Fruit fly (Drosophila melanogaster) whole organism, embryonic: ENCODE data around the gene Polr1D.

Source experiments
- Atf3 ChIP-seq: fragments of 200-800 bp; sonication (Bioruptor generic); optimal IDR thresholded peaks from 3 replicates; lab custom pipeline; 2016; ENCODE audit warnings: missing biosample characterization, missing genetic modification characterization
- Awh ChIP-seq: fragments of 200-800 bp; sonication (Bioruptor generic); IDR thresholded peaks from 2 replicates; pipeline ENCODE4, ENCODE4 v1.3.6; 2022; ENCODE audit warnings: missing biosample characterization, missing genetic modification characterization
- CG10147 ChIP-seq: fragments of 200-800 bp; sonication (Bioruptor generic); optimal IDR thresholded peaks from 2 replicates; lab custom pipeline; 2019; ENCODE audit warnings: missing biosample characterization, mild to moderate bottlenecking, missing genetic modification characterization, moderate library complexity
- CG11723 ChIP-seq: fragments of 200-800 bp; sonication (Bioruptor generic); optimal IDR thresholded peaks from 2 replicates; lab custom pipeline; 2017; ENCODE audit warnings: missing biosample characterization, mild to moderate bottlenecking, missing genetic modification characterization
- CG12071 ChIP-seq: fragments of 200-800 bp; sonication (Bioruptor generic); optimal IDR thresholded peaks from 3 replicates; lab custom pipeline; 2018; ENCODE audit warnings: missing biosample characterization, mild to moderate bottlenecking, missing genetic modification characterization
- CG13624 ChIP-seq: fragments of 200-800 bp; sonication (Bioruptor generic); optimal IDR thresholded peaks from 2 replicates; lab custom pipeline; 2016; ENCODE audit warnings: missing biosample characterization, missing genetic modification characterization
- CG15011 ChIP-seq: fragments of 200-800 bp; sonication (Bioruptor generic); optimal IDR thresholded peaks from 3 replicates; lab custom pipeline; 2018; ENCODE audit warnings: missing biosample characterization, mild to moderate bottlenecking, missing genetic modification characterization
- CG15479 ChIP-seq: fragments of 200-800 bp; sonication (Bioruptor generic); optimal IDR thresholded peaks from 3 replicates; lab custom pipeline; 2019; ENCODE audit warnings: missing biosample characterization, mild to moderate bottlenecking, missing genetic modification characterization, moderate library complexity
- CG1832 ChIP-seq: fragments of 200-800 bp; sonication (Bioruptor generic); optimal IDR thresholded peaks from 2 replicates; lab custom pipeline; 2017; ENCODE audit warnings: missing biosample characterization, mild to moderate bottlenecking, missing genetic modification characterization, inconsistent platforms
- CG18619 ChIP-seq: fragments of 200-800 bp; sonication (Bioruptor generic); optimal IDR thresholded peaks from 3 replicates; lab custom pipeline; 2017; ENCODE audit warnings: missing biosample characterization, mild to moderate bottlenecking, missing genetic modification characterization
- CG2116 ChIP-seq: fragments of 200-800 bp; sonication (Bioruptor generic); optimal IDR thresholded peaks from 3 replicates; lab custom pipeline; 2018; ENCODE audit warnings: missing biosample characterization, mild to moderate bottlenecking, missing genetic modification characterization
- CG3065 ChIP-seq: fragments of 200-800 bp; sonication (Bioruptor generic); optimal IDR thresholded peaks from 2 replicates; lab custom pipeline; 2016; ENCODE audit warnings: missing biosample characterization, missing genetic modification characterization
- CG3838 ChIP-seq: fragments of 200-800 bp; sonication (Bioruptor generic); optimal IDR thresholded peaks from 3 replicates; lab custom pipeline; 2016; ENCODE audit warnings: missing biosample characterization, missing genetic modification characterization
- CG3995 ChIP-seq: fragments of 200-800 bp; sonication (Bioruptor generic); optimal IDR thresholded peaks from 3 replicates; lab custom pipeline; 2016; ENCODE audit warnings: missing biosample characterization, missing genetic modification characterization
- CG42726 ChIP-seq: fragments of 200-800 bp; sonication (Bioruptor generic); IDR thresholded peaks from 2 replicates; pipeline ENCODE4 v1.3.6; 2022; ENCODE audit warnings: missing biosample characterization, missing genetic modification characterization; ENCODE audit not compliant: partially characterized antibody
- CG6175 ChIP-seq: fragments of 200-800 bp; sonication (Bioruptor generic); IDR thresholded peaks from 3 replicates; pipeline ENCODE4 v1.3.6; 2022; ENCODE audit warnings: missing biosample characterization, missing genetic modification characterization
- CG7372 ChIP-seq: fragments of 200-800 bp; sonication (Bioruptor generic); IDR thresholded peaks from 2 replicates; pipeline ENCODE4 v1.3.6; 2022; ENCODE audit warnings: missing biosample characterization, missing genetic modification characterization
- CG9215 ChIP-seq: fragments of 200-800 bp; sonication (Bioruptor generic); IDR thresholded peaks from 2 replicates; pipeline ENCODE4 v1.3.6; 2022; ENCODE audit warnings: missing biosample characterization, missing genetic modification characterization
- Camta ChIP-seq: fragments of 200-800 bp; sonication (Bioruptor generic); optimal IDR thresholded peaks from 2 replicates; lab custom pipeline; 2016; ENCODE audit warnings: missing biosample characterization, missing genetic modification characterization
- CkIIα-i1 ChIP-seq: fragments of 200-800 bp; sonication (Bioruptor generic); IDR thresholded peaks from 2 replicates; pipeline ENCODE4 v1.3.6; 2022; ENCODE audit warnings: missing biosample characterization, missing genetic modification characterization
- Dek ChIP-seq: fragments of 200-800 bp; sonication (Bioruptor generic); optimal IDR thresholded peaks from 3 replicates; lab custom pipeline; 2019; ENCODE audit warnings: missing biosample characterization, mild to moderate bottlenecking, missing genetic modification characterization, moderate library complexity
- Dip2 ChIP-seq: fragments of 200-800 bp; sonication (Bioruptor generic); IDR thresholded peaks from 2 replicates; pipeline ENCODE4 v1.3.6; 2022; ENCODE audit warnings: missing biosample characterization, missing genetic modification characterization
- Drgx ChIP-seq: fragments of 200-800 bp; sonication (Bioruptor generic); IDR thresholded peaks from 2 replicates; pipeline ENCODE4 v1.3.6; 2022; ENCODE audit warnings: missing biosample characterization, missing genetic modification characterization
- ERR ChIP-seq: fragments of 200-800 bp; sonication (Bioruptor generic); optimal IDR thresholded peaks from 2 replicates; lab custom pipeline; 2016; ENCODE audit warnings: missing biosample characterization, missing genetic modification characterization
- Eip74EF ChIP-seq, 2 experiments: fragments of 200-800 bp in 1 of 2; fragments of >200 bp in 1 of 2; sonication (Bioruptor generic) in 1 of 2; optimal IDR thresholded peaks; 2 replicates each; lab custom pipeline; 2017 to 2019; ENCODE audit warnings: missing biosample characterization in 2 of 2, missing genetic modification characterization in 2 of 2, mild to moderate bottlenecking in 1 of 2, moderate library complexity in 1 of 2
- HHEX ChIP-seq: fragments of 200-800 bp; sonication (Bioruptor generic); optimal IDR thresholded peaks from 3 replicates; lab custom pipeline; 2017; ENCODE audit warnings: missing biosample characterization, mild to moderate bottlenecking, missing genetic modification characterization, missing genetic modification reagents
- Hey ChIP-seq: fragments of 200-800 bp; sonication (Bioruptor generic); optimal IDR thresholded peaks from 3 replicates; lab custom pipeline; 2018; ENCODE audit warnings: missing biosample characterization, mild to moderate bottlenecking, missing genetic modification characterization
- HmgD ChIP-seq: fragments of 200-800 bp; sonication (Bioruptor generic); optimal IDR thresholded peaks from 3 replicates; lab custom pipeline; 2016; ENCODE audit warnings: missing biosample characterization, missing genetic modification characterization
- Hr51 ChIP-seq, 2 experiments: fragments of 200-800 bp; sonication (Bioruptor generic); optimal IDR thresholded peaks; 2 replicates in 1 of 2; 3 replicates in 1 of 2; lab custom pipeline; 2016 to 2018; ENCODE audit warnings: missing biosample characterization in 2 of 2, missing genetic modification characterization in 2 of 2, mild to moderate bottlenecking in 1 of 2, moderate library complexity in 1 of 2
- Scr ChIP-seq: fragments of 200-800 bp; sonication (Bioruptor generic); IDR thresholded peaks from 2 replicates; pipeline ENCODE4 v1.3.6; 2022; ENCODE audit warnings: missing biosample characterization, missing genetic modification characterization; ENCODE audit not compliant: partially characterized antibody
- Usf ChIP-seq: fragments of 200-800 bp; sonication (Bioruptor generic); optimal IDR thresholded peaks from 2 replicates; lab custom pipeline; 2017; ENCODE audit warnings: missing genotype, missing biosample characterization, missing genetic modification characterization
- Xrp1 ChIP-seq: fragments of 200-800 bp; sonication (Bioruptor generic); IDR thresholded peaks from 2 replicates; pipeline ENCODE4 v1.3.6; 2022; ENCODE audit warnings: missing biosample characterization, missing genetic modification characterization
- ac ChIP-seq: fragments of 200-800 bp; sonication (Bioruptor generic); optimal IDR thresholded peaks from 3 replicates; lab custom pipeline; 2017; ENCODE audit warnings: missing biosample characterization, mild to moderate bottlenecking, missing genetic modification characterization
- bowl ChIP-seq: fragments of 200-800 bp; sonication (Bioruptor generic); IDR thresholded peaks from 2 replicates; pipeline ENCODE4 v1.3.6; 2022; ENCODE audit warnings: missing biosample characterization, missing genetic modification characterization
- cas ChIP-seq: fragments of 200-800 bp; sonication (Bioruptor generic); IDR thresholded peaks from 2 replicates; pipeline ENCODE4 v1.3.6; 2022; ENCODE audit warnings: missing biosample characterization, missing genetic modification characterization
- ci ChIP-seq: fragments of 200-800 bp; sonication (Bioruptor generic); IDR thresholded peaks from 3 replicates; pipeline ENCODE4 v1.3.6; 2022; ENCODE audit warnings: missing biosample characterization, missing genetic modification characterization
- dysf ChIP-seq: fragments of 200-800 bp; sonication (Bioruptor generic); IDR thresholded peaks from 3 replicates; pipeline ENCODE4 v1.3.6; 2022; ENCODE audit warnings: missing biosample characterization, missing genetic modification characterization
- emc ChIP-seq: fragments of 200-800 bp; sonication (Bioruptor generic); optimal IDR thresholded peaks from 2 replicates; lab custom pipeline; 2016; ENCODE audit warnings: missing biosample characterization, missing genetic modification characterization
- ems ChIP-seq: fragments of 200-800 bp; sonication (Bioruptor generic); optimal IDR thresholded peaks from 3 replicates; lab custom pipeline; 2016; ENCODE audit warnings: missing biosample characterization, missing genetic modification characterization
- grn ChIP-seq: fragments of 200-800 bp; sonication (Bioruptor generic); optimal IDR thresholded peaks from 3 replicates; lab custom pipeline; 2017; ENCODE audit warnings: missing biosample characterization, missing genetic modification characterization
- gro ChIP-seq: fragments of 200-800 bp; sonication (Bioruptor generic); optimal IDR thresholded peaks from 2 replicates; lab custom pipeline; 2016; ENCODE audit warnings: missing biosample characterization, missing genetic modification characterization
- hb ChIP-seq: fragments of 200-800 bp; sonication (Bioruptor generic); IDR thresholded peaks from 3 replicates; pipeline ENCODE4 v1.3.6; 2022; ENCODE audit warnings: missing biosample characterization, missing genetic modification characterization; ENCODE audit not compliant: partially characterized antibody
- insv ChIP-seq, 2 experiments: fragments of 200-800 bp; sonication (Bioruptor generic); optimal IDR thresholded peaks; 3 replicates each; lab custom pipeline; 2016 to 2018; ENCODE audit warnings: missing biosample characterization in 2 of 2, missing genetic modification characterization in 2 of 2
- jigr1 ChIP-seq: fragments of 200-800 bp; sonication (Bioruptor generic); IDR thresholded peaks from 3 replicates; pipeline ENCODE4 v1.3.6; 2022; ENCODE audit warnings: missing biosample characterization, missing genetic modification characterization
- klu ChIP-seq: fragments of 200-800 bp; sonication (Bioruptor generic); IDR thresholded peaks from 2 replicates; pipeline ENCODE4 v1.3.6; 2022; ENCODE audit warnings: missing biosample characterization, missing genetic modification characterization
- kni ChIP-seq: fragments of 200-800 bp; sonication (Bioruptor generic); optimal IDR thresholded peaks from 3 replicates; lab custom pipeline; 2017; ENCODE audit warnings: mild to moderate bottlenecking, missing biosample characterization, missing genetic modification reagents, missing genetic modification characterization
- onecut ChIP-seq: fragments of 200-800 bp; sonication (Bioruptor generic); IDR thresholded peaks from 2 replicates; pipeline ENCODE4 v1.3.6; 2022; ENCODE audit warnings: missing biosample characterization, missing genetic modification characterization
- rib ChIP-seq: fragments of 200-800 bp; sonication (Bioruptor generic); IDR thresholded peaks from 2 replicates; pipeline ENCODE4 v1.3.6; 2022; ENCODE audit warnings: missing biosample characterization, missing genetic modification characterization
- tio ChIP-seq: fragments of 200-800 bp; sonication (Bioruptor generic); optimal IDR thresholded peaks from 2 replicates; lab custom pipeline; 2017; ENCODE audit warnings: missing biosample characterization, missing genetic modification characterization, inconsistent platforms
- twi ChIP-seq: fragments of 200-800 bp; optimal IDR thresholded peaks from 2 replicates; lab custom pipeline; 2019; ENCODE audit warnings: missing biosample characterization, mild to moderate bottlenecking, missing genetic modification characterization, moderate library complexity

Gene Polr1D

dm6 chr2L:19141435-19142126, 6.5 kb upstream of the Polr1D start (continued):
- TF ChIP-seq Hr51 (GFP tag; optimal IDR thresholded peaks at IDR 0.05; lab: Kevin White, UChicago) (peak; percentile 59 to 73), cas (no peak), hb (GFP tag; lab: Robert Waterston, UW) (no peak), Hey (tag; lab: Kevin White, UChicago) (no peak), CkIIα-i1 (GFP tag; lab: Robert Waterston, UW) (no peak), CG6175 (no peak), CG2116 (peak; percentile 30), gro (GFP tag; lab: Kevin White, UChicago) (peak; percentile 83), Drgx (GFP tag; lab: Robert Waterston, UW) (peak; percentile 66; the same call in 1 of the 2 replicates), dysf (GFP tag; lab: Robert Waterston, UW) (peak; percentile 79), HmgD (no peak), CG13624 (GFP tag; lab: Kevin White, UChicago) (peak; percentile 74), HHEX (peak; percentile 79), CG12071 (peak; percentile 52), ems (GFP tag; lab: Kevin White, UChicago) (peak; percentile 64), emc (peak; percentile 42), Xrp1 (GFP tag; lab: Robert Waterston, UW) (peak; percentile 57; the same call in 1 of the 2 replicates), kni (GFP tag; lab: Kevin White, UChicago) (no peak), CG3065 (GFP tag; lab: Kevin White, UChicago) (peak; percentile 55), Atf3 (GFP tag; lab: Kevin White, UChicago) (no peak), Eip74EF (GFP tag; optimal IDR thresholded peaks at IDR 0.05; lab: Kevin White, UChicago) (peak in 1 of 2 experiments; percentile 60), ac (GFP tag; lab: Kevin White, UChicago) (no peak), twi (tag; lab: Kevin White, UChicago) (peak; percentile 59), grn (no peak), onecut (no peak; the same call in 1 of the 2 replicates), CG3838 (GFP tag; lab: Kevin White, UChicago) (no peak), CG15011 (GFP tag; lab: Kevin White, UChicago) (peak; percentile 63), ERR (GFP tag; lab: Kevin White, UChicago) (peak; percentile 59), Scr (GFP tag; lab: Robert Waterston, UW) (no peak), rib (GFP tag; lab: Robert Waterston, UW) (peak; percentile 30; the same call in 1 of the 2 replicates), jigr1 (no peak), klu (GFP tag; lab: Robert Waterston, UW) (peak; percentile 23; the same call in 1 of the 2 replicates), CG1832 (peak; percentile 42), CG3995 (GFP tag; lab: Kevin White, UChicago) (peak; percentile 27), Usf (peak; percentile 73), bowl (no peak), CG7372 (GFP tag; lab: Robert Waterston, UW) (peak; percentile 43; the same call in 1 of the 2 replicates), CG11723 (peak; percentile 53), CG9215 (GFP tag; lab: Robert Waterston, UW) (peak; percentile 57), Dip2 (no peak), CG15479 (GFP tag; lab: Kevin White, UChicago) (no peak), CG18619 (GFP tag; lab: Kevin White, UChicago) (peak; percentile 74), Camta (GFP tag; lab: Kevin White, UChicago) (peak; percentile 76), tio (GFP tag; lab: Kevin White, UChicago) (peak; percentile 79), Awh (GFP tag; lab: Robert Waterston, UW) (no peak), CG10147 (peak; percentile 80), ci (GFP tag; lab: Robert Waterston, UW) (no peak), insv (GFP tag; optimal IDR thresholded peaks at IDR 0.05; lab: Kevin White, UChicago) (no peak), CG42726 (GFP tag; lab: Robert Waterston, UW) (no peak), Dek (peak; percentile 61)
